Fruit fly (Drosophila melanogaster) whole organism, pupa: ENCODE measurements around the gene CG42693.

Source experiments
- CG10348 ChIP-seq: fragments of 200-800 bp; sonication (Bioruptor generic); IDR thresholded peaks from 2 replicates; pipeline ENCODE4 v1.3.6; 2022; ENCODE audit warnings: missing biosample characterization, missing genetic modification characterization
- CG12605 ChIP-seq: fragments of 200-800 bp; sonication (Bioruptor generic); IDR thresholded peaks from 2 replicates; pipeline ENCODE4 v1.3.6; 2022; ENCODE audit warnings: missing biosample characterization, missing genetic modification characterization
- CG13204 ChIP-seq: fragments of 200-800 bp; sonication (Bioruptor generic); optimal IDR thresholded peaks from 2 replicates; lab custom pipeline; 2018; ENCODE audit warnings: missing biosample characterization, mild to moderate bottlenecking, missing genetic modification characterization, moderate library complexity
- CG14655 ChIP-seq: fragments of 200-800 bp; sonication (Bioruptor generic); optimal IDR thresholded peaks from 3 replicates; lab custom pipeline; 2017; ENCODE audit warnings: mild to moderate bottlenecking, missing biosample characterization, missing genetic modification reagents, missing genetic modification characterization
- CG15710 ChIP-seq: fragments of 200-800 bp; sonication (Bioruptor generic); optimal IDR thresholded peaks from 2 replicates; lab custom pipeline; 2018; ENCODE audit warnings: missing biosample characterization, mild to moderate bottlenecking, missing genetic modification characterization, moderate library complexity
- CG17806 ChIP-seq: fragments of 200-800 bp; sonication (Bioruptor generic); optimal IDR thresholded peaks from 2 replicates; lab custom pipeline; 2018; ENCODE audit warnings: missing biosample characterization, mild to moderate bottlenecking, missing genetic modification characterization, moderate library complexity
- CG32121 ChIP-seq: fragments of 200-800 bp; sonication (Bioruptor generic); IDR thresholded peaks from 2 replicates; pipeline ENCODE4 v1.3.6; 2022; ENCODE audit warnings: missing biosample characterization, missing genetic modification characterization
- CG34367 ChIP-seq: fragments of 200-800 bp; sonication (Bioruptor generic); optimal IDR thresholded peaks from 2 replicates; lab custom pipeline; 2018; ENCODE audit warnings: missing biosample characterization, mild to moderate bottlenecking, missing genetic modification characterization
- CG4496 ChIP-seq: fragments of 200-800 bp; sonication (Bioruptor generic); IDR thresholded peaks from 3 replicates; pipeline ENCODE4 v1.3.6; 2022; ENCODE audit warnings: missing biosample characterization, missing genetic modification characterization
- CG8159 ChIP-seq: fragments of 200-800 bp; sonication (Bioruptor generic); optimal IDR thresholded peaks from 3 replicates; lab custom pipeline; 2018; ENCODE audit warnings: missing biosample characterization, mild to moderate bottlenecking, missing genetic modification characterization, moderate library complexity
- CG8301 ChIP-seq: fragments of 200-800 bp; sonication (Bioruptor generic); optimal IDR thresholded peaks from 2 replicates; lab custom pipeline; 2018; ENCODE audit warnings: missing biosample characterization, mild to moderate bottlenecking, missing genetic modification characterization
- CG9948 ChIP-seq: fragments of 200-800 bp; sonication (Bioruptor generic); optimal IDR thresholded peaks from 2 replicates; lab custom pipeline; 2018; ENCODE audit warnings: missing biosample characterization, mild to moderate bottlenecking, missing genetic modification characterization, moderate library complexity
- D1 ChIP-seq: fragments of 200-800 bp; sonication (Bioruptor generic); optimal IDR thresholded peaks from 2 replicates; lab custom pipeline; 2018; ENCODE audit warnings: missing biosample characterization, mild to moderate bottlenecking, missing genetic modification characterization, moderate library complexity
- EcR ChIP-seq: fragments of 200-800 bp; sonication (Bioruptor generic); optimal IDR thresholded peaks from 3 replicates; lab custom pipeline; 2019; ENCODE audit warnings: missing biosample characterization, missing genetic modification characterization, mild to moderate bottlenecking, moderate library complexity, missing genetic modification reagents
- Ets98B ChIP-seq: fragments of 200-800 bp; sonication (Bioruptor generic); IDR thresholded peaks from 2 replicates; pipeline ENCODE4 v1.3.6; 2022; ENCODE audit warnings: missing biosample characterization, missing genetic modification characterization
- Pif1A ChIP-seq: fragments of 200-800 bp; sonication (Bioruptor generic); optimal IDR thresholded peaks from 3 replicates; lab custom pipeline; 2016; ENCODE audit warnings: missing biosample characterization, missing genetic modification characterization
- Pif1B ChIP-seq: fragments of 200-800 bp; sonication (Bioruptor generic); optimal IDR thresholded peaks from 3 replicates; lab custom pipeline; 2016; ENCODE audit warnings: missing biosample characterization, missing genetic modification characterization
- Snoo ChIP-seq: fragments of 200-800 bp; sonication (Bioruptor generic); optimal IDR thresholded peaks from 3 replicates; lab custom pipeline; 2017; ENCODE audit warnings: missing biosample characterization, mild to moderate bottlenecking, missing genetic modification characterization, inconsistent platforms
- fd96Ca ChIP-seq: fragments of 200-800 bp; sonication (Bioruptor generic); IDR thresholded peaks from 3 replicates; pipeline ENCODE4 v1.3.6; 2022; ENCODE audit warnings: missing biosample characterization, missing genetic modification characterization
- gl ChIP-seq: fragments of 200-800 bp; sonication (Bioruptor generic); optimal IDR thresholded peaks from 2 replicates; lab custom pipeline; 2018; ENCODE audit warnings: missing biosample characterization, mild to moderate bottlenecking, missing genetic modification characterization
- rn ChIP-seq: fragments of 200-800 bp; sonication (Bioruptor generic); IDR thresholded peaks from 2 replicates; pipeline ENCODE4 v1.3.6; 2022; ENCODE audit warnings: missing biosample characterization, missing genetic modification characterization

Gene CG42693

dm6 chr3R:31679830-31680294, 28.3 kb downstream of the CG42693 start, which contains the start of gene CG11550:
TSS of gene CG11550 (minus strand) at chr3R:31679880.
- TF ChIP-seq EcR (GFP tag; lab: Kevin White, UChicago), result peak; percentile 14
- TF ChIP-seq gl, result no peak
- TF ChIP-seq rn, result peak; percentile 67
- peak; percentile 71 for TF ChIP-seq CG32121
- TF ChIP-seq CG4496 (GFP tag; lab: Robert Waterston, UW), result peak; percentile 78
- TF ChIP-seq Pif1A, result peak; percentile 64
- TF ChIP-seq Pif1B, result peak; percentile 54
- TF ChIP-seq D1 (tag; lab: Kevin White, UChicago), result no peak
- peak; percentile 63 for TF ChIP-seq CG8301 (tag; lab: Kevin White, UChicago)
- peak; percentile 31 for TF ChIP-seq CG8159 (tag; lab: Kevin White, UChicago)
- no peak for TF ChIP-seq CG15710
- peak; percentile 72; the same call in 1 of the 3 replicates for TF ChIP-seq fd96Ca
- TF ChIP-seq Ets98B (GFP tag; lab: Robert Waterston, UW), result peak; percentile 84
- TF ChIP-seq CG13204 (GFP tag; lab: Kevin White, UChicago), result peak; percentile 2
- no peak for TF ChIP-seq CG34367 (tag; lab: Kevin White, UChicago)
- TF ChIP-seq CG12605 (GFP tag; lab: Robert Waterston, UW), result no peak
- no peak for TF ChIP-seq CG14655
- peak; percentile 36 for TF ChIP-seq CG17806 (tag; lab: Kevin White, UChicago)
- no peak for TF ChIP-seq CG9948 (tag; lab: Kevin White, UChicago)
- peak; percentile 41 for TF ChIP-seq Snoo (tag; lab: Kevin White, UChicago)
- TF ChIP-seq CG10348, result no peak

dm6 chr3R:31672675-31673074, 35.5 kb downstream of the CG42693 start:
- TF ChIP-seq Ets98B (GFP tag; lab: Robert Waterston, UW) (peak; percentile 5; the same call in 1 of the 2 replicates), EcR (GFP tag; lab: Kevin White, UChicago) (peak; percentile 69), CG32121 (no peak), CG17806 (tag; lab: Kevin White, UChicago) (no peak), gl (peak; percentile 22)

- TF ChIP-seq CG10348 (no peak), CG8159 (tag; lab: Kevin White, UChicago) (no peak), CG4496 (GFP tag; lab: Robert Waterston, UW) (peak; percentile 40; the same call in 2 of the 3 replicates), CG34367 (tag; lab: Kevin White, UChicago) (no peak), CG15710 (peak; percentile 5), CG9948 (tag; lab: Kevin White, UChicago) (no peak), CG32121 (no peak)
Observed at dm6 chr3R:31669153-31669934, 38.8 kb downstream of the CG42693 start, which contains the start of gene Zmynd8. TSS of gene Zmynd8 (plus strand) at chr3R:31669465.

dm6 chr3R:31662757-31663156, 45.4 kb downstream of the CG42693 start:
- no peak for TF ChIP-seq fd96Ca
- TF ChIP-seq Pif1A, result peak; percentile 26
- TF ChIP-seq D1 (tag; lab: Kevin White, UChicago), result no peak
- no peak for TF ChIP-seq CG9948 (tag; lab: Kevin White, UChicago)
- no peak for TF ChIP-seq CG12605 (GFP tag; lab: Robert Waterston, UW)
- no peak for TF ChIP-seq CG4496 (GFP tag; lab: Robert Waterston, UW)
